Worm (Caenorhabditis elegans) whole organism, late embryonic: ENCODE results near the gene ast-1.
A peak's percentile ranks its signal among the peaks of the same experiment; 100 is the strongest.

Experiments used
- C38D4.7 ChIP-seq: fragments of 200-800 bp; sonication (Bioruptor generic); optimal IDR thresholded peaks from 2 replicates; lab custom pipeline; 2018; ENCODE audit warnings: mild to moderate bottlenecking, missing genetic modification characterization, moderate library complexity, missing compliant biosample characterization
- F13H6.1 ChIP-seq: sonication (generic microtip); optimal IDR thresholded peaks from 2 replicates; lab custom pipeline; 2016; ENCODE audit warnings: missing genetic modification characterization, missing compliant biosample characterization
- K02D7.2 ChIP-seq: sonication (generic microtip); optimal IDR thresholded peaks from 2 replicates; lab custom pipeline; 2017; ENCODE audit warnings: mild to moderate bottlenecking, missing genetic modification characterization, missing compliant biosample characterization
- T23F11.4 ChIP-seq: fragments of 200-800 bp; sonication (Bioruptor generic); optimal IDR thresholded peaks from 2 replicates; lab custom pipeline; 2018; ENCODE audit warnings: mild to moderate bottlenecking, missing genetic modification characterization, missing compliant biosample characterization
- Y22D7AL.16 ChIP-seq: sonication (generic microtip); optimal IDR thresholded peaks from 2 replicates; lab custom pipeline; 2016; ENCODE audit warnings: missing genetic modification characterization, missing compliant biosample characterization
- ceh-22 ChIP-seq: sonication (generic microtip); optimal IDR thresholded peaks from 2 replicates; lab custom pipeline; 2017; ENCODE audit warnings: missing biosample characterization, missing genetic modification characterization
- ceh-24 ChIP-seq: sonication (generic microtip); optimal IDR thresholded peaks from 2 replicates; lab custom pipeline; 2016; ENCODE audit warnings: mild to moderate bottlenecking, missing genetic modification characterization, missing compliant biosample characterization
- ceh-31 ChIP-seq: sonication (generic microtip); optimal IDR thresholded peaks from 2 replicates; lab custom pipeline; 2016; ENCODE audit warnings: missing genetic modification characterization, missing compliant biosample characterization
- ceh-6 ChIP-seq: fragments of 200-800 bp; sonication (Bioruptor generic); optimal IDR thresholded peaks from 2 replicates; lab custom pipeline; 2018; ENCODE audit warnings: mild to moderate bottlenecking, missing genetic modification characterization, missing compliant biosample characterization
- ceh-9 ChIP-seq: sonication (generic microtip); optimal IDR thresholded peaks from 2 replicates; lab custom pipeline; 2016; ENCODE audit warnings: mild to moderate bottlenecking, missing genetic modification characterization, inconsistent platforms, missing compliant biosample characterization
- che-1 ChIP-seq: sonication (generic microtip); optimal IDR thresholded peaks from 2 replicates; lab custom pipeline; 2016; ENCODE audit warnings: mild to moderate bottlenecking, missing genetic modification characterization, missing compliant biosample characterization
- elt-2 ChIP-seq: sonication (generic microtip); optimal IDR thresholded peaks from 2 replicates; lab custom pipeline; 2016; ENCODE audit warnings: missing genetic modification reagents, missing genetic modification characterization, missing compliant biosample characterization
- fax-1 ChIP-seq: sonication (generic microtip); optimal IDR thresholded peaks from 2 replicates; lab custom pipeline; 2016; ENCODE audit warnings: missing genotype, missing genetic modification characterization, missing compliant biosample characterization
- fkh-6 ChIP-seq: sonication (generic microtip); optimal IDR thresholded peaks from 2 replicates; lab custom pipeline; 2016; ENCODE audit warnings: missing genetic modification characterization, missing compliant biosample characterization
- hlh-13 ChIP-seq: fragments of 200-800 bp; sonication (Bioruptor generic); optimal IDR thresholded peaks from 2 replicates; lab custom pipeline; 2018; ENCODE audit warnings: mild to moderate bottlenecking, missing genetic modification characterization, missing compliant biosample characterization
- hlh-15 ChIP-seq: sonication (generic microtip); optimal IDR thresholded peaks from 2 replicates; lab custom pipeline; 2016; ENCODE audit warnings: missing genetic modification characterization, missing compliant biosample characterization
- hlh-30 ChIP-seq: sonication (generic microtip); optimal IDR thresholded peaks from 2 replicates; lab custom pipeline; 2017; ENCODE audit warnings: antibody characterized with exemption, missing genetic modification characterization, missing compliant biosample characterization; ENCODE audit not compliant: insufficient read depth
- madf-2 ChIP-seq: sonication (generic microtip); optimal IDR thresholded peaks from 2 replicates; lab custom pipeline; 2017; ENCODE audit warnings: missing genetic modification characterization, missing compliant biosample characterization
- mec-3 ChIP-seq: sonication (generic microtip); optimal IDR thresholded peaks from 2 replicates; lab custom pipeline; 2016; ENCODE audit warnings: borderline replicate concordance, missing genetic modification characterization, missing compliant biosample characterization
- odd-2 ChIP-seq: sonication (generic microtip); optimal IDR thresholded peaks from 2 replicates; lab custom pipeline; 2017; ENCODE audit warnings: antibody characterized with exemption, mild to moderate bottlenecking, missing genetic modification characterization, missing compliant biosample characterization
- pag-3 ChIP-seq: sonication (generic microtip); optimal IDR thresholded peaks from 2 replicates; lab custom pipeline; 2016; ENCODE audit warnings: missing compliant biosample characterization, missing genetic modification characterization, borderline replicate concordance
- pat-9 ChIP-seq: fragments of 200-800 bp; sonication (Bioruptor generic); optimal IDR thresholded peaks from 2 replicates; lab custom pipeline; 2018; ENCODE audit warnings: mild to moderate bottlenecking, missing genetic modification characterization, moderate library complexity, missing compliant biosample characterization
- pax-1 ChIP-seq: fragments of 150-350 bp; optimal IDR thresholded peaks from 2 replicates; lab custom pipeline; 2014; ENCODE audit warnings: missing biosample characterization, missing genetic modification characterization
- pha-2 ChIP-seq: sonication (generic microtip); optimal IDR thresholded peaks from 2 replicates; lab custom pipeline; 2017; ENCODE audit warnings: mild to moderate bottlenecking, missing genetic modification characterization, missing compliant biosample characterization
- pha-4 ChIP-seq: fragments of 150-350 bp; optimal IDR thresholded peaks from 2 replicates; lab custom pipeline; 2018; ENCODE audit warnings: missing biosample characterization, missing genetic modification reagents, missing genetic modification characterization
- pros-1 ChIP-seq: fragments of 150-350 bp; optimal IDR thresholded peaks from 2 replicates; lab custom pipeline; 2014; ENCODE audit warnings: missing biosample characterization, missing genetic modification reagents, missing genetic modification characterization
- ref-2 ChIP-seq: sonication (generic microtip); optimal IDR thresholded peaks from 2 replicates; lab custom pipeline; 2016; ENCODE audit warnings: missing genetic modification characterization, missing compliant biosample characterization
- rnt-1 ChIP-seq: sonication (generic microtip); optimal IDR thresholded peaks from 2 replicates; lab custom pipeline; 2016; ENCODE audit warnings: missing genetic modification characterization, missing compliant biosample characterization
- sdc-2 ChIP-seq: sonication (generic microtip); optimal IDR thresholded peaks from 2 replicates; lab custom pipeline; 2016; ENCODE audit warnings: missing genotype, missing genetic modification characterization, missing compliant biosample characterization
- syd-9 ChIP-seq: sonication (generic microtip); optimal IDR thresholded peaks from 2 replicates; lab custom pipeline; 2016; ENCODE audit warnings: mild to moderate bottlenecking, missing genetic modification characterization, moderate library complexity, missing compliant biosample characterization
- tbx-7 ChIP-seq: sonication (generic microtip); optimal IDR thresholded peaks from 2 replicates; lab custom pipeline; 2016; ENCODE audit warnings: missing genotype, missing genetic modification characterization, missing compliant biosample characterization
- unc-3 ChIP-seq, 2 experiments: fragments of 200-800 bp in 1 of 2; sonication (Bioruptor generic) in 1 of 2; sonication (generic microtip) in 1 of 2; conservative IDR thresholded peaks in 1 of 2; optimal IDR thresholded peaks in 1 of 2; 2 replicates each; pipeline versions ENCODE4 v1.3.6 to Lab custom; 2016 to 2022; ENCODE audit warnings: missing compliant biosample characterization in 2 of 2, missing genetic modification characterization in 2 of 2, missing genetic modification reagents in 1 of 2
- unc-55 ChIP-seq: sonication (generic microtip); optimal IDR thresholded peaks from 2 replicates; lab custom pipeline; 2017; ENCODE audit warnings: missing biosample characterization, missing genetic modification reagents, missing genetic modification characterization

Gene ast-1

ce11 chrII:4098759-4099158, 36.4 kb downstream of the ast-1 start:
- TF ChIP-seq ceh-31 (tag; lab: Kevin White, UChicago) (peak; percentile 20), ref-2 (tag; lab: Kevin White, UChicago) (peak; percentile 63), rnt-1 (tag; lab: Kevin White, UChicago) (peak; percentile 17), unc-55 (peak; percentile 4), pag-3 (tag; lab: Kevin White, UChicago) (no peak)

- TF ChIP-seq rnt-1 (tag; lab: Kevin White, UChicago), result no peak
- no peak for TF ChIP-seq pag-3 (tag; lab: Kevin White, UChicago)
- TF ChIP-seq Y22D7AL.16 (tag; lab: Kevin White, UChicago), result no peak
- no peak for TF ChIP-seq ceh-22 (tag; lab: Kevin White, UChicago)
- peak; percentile 77 for TF ChIP-seq elt-2 (tag; lab: Kevin White, UChicago)
- no peak for TF ChIP-seq mec-3
- no peak for TF ChIP-seq hlh-15 (tag; lab: Kevin White, UChicago)
- TF ChIP-seq madf-2 (tag; lab: Kevin White, UChicago), result no peak
- TF ChIP-seq sdc-2 (tag; lab: Kevin White, UChicago), result no peak
- TF ChIP-seq hlh-30 (tag; lab: Kevin White, UChicago), result no peak
- no peak for TF ChIP-seq pros-1 (tag; lab: Kevin White, UChicago)
- peak; percentile 31 for TF ChIP-seq C38D4.7 (GFP tag; lab: Kevin White, UChicago)
- TF ChIP-seq pha-2, result no peak
Measured at ce11 chrII:4094030-4094846, 40.9 kb downstream of the ast-1 start.

- TF ChIP-seq ceh-24 (tag; lab: Kevin White, UChicago), result no peak
- no peak for TF ChIP-seq hlh-30 (tag; lab: Kevin White, UChicago)
- TF ChIP-seq pat-9 (tag; lab: Kevin White, UChicago), result no peak
- no peak for TF ChIP-seq elt-2 (tag; lab: Kevin White, UChicago)
- no peak for TF ChIP-seq odd-2 (tag; lab: Kevin White, UChicago)
- TF ChIP-seq tbx-7 (tag; lab: Kevin White, UChicago), result no peak
- TF ChIP-seq pax-1 (tag; lab: Kevin White, UChicago), result no peak
- TF ChIP-seq fkh-6, result no peak
- TF ChIP-seq K02D7.2 (tag; lab: Kevin White, UChicago), result no peak
- no peak for TF ChIP-seq F13H6.1
- TF ChIP-seq, all 69 proteins: peak for 0
Measured at ce11 chrII:4092502-4092901, 42.7 kb downstream of the ast-1 start.

- TF ChIP-seq ceh-22 (tag; lab: Kevin White, UChicago) (no peak), ceh-9 (tag; lab: Kevin White, UChicago) (no peak), che-1 (tag; lab: Kevin White, UChicago) (no peak), T23F11.4 (GFP tag; lab: Kevin White, UChicago) (no peak), C38D4.7 (GFP tag; lab: Kevin White, UChicago) (no peak), syd-9 (tag; lab: Kevin White, UChicago) (no peak), hlh-13 (GFP tag; lab: Kevin White, UChicago) (no peak), pha-4 (no peak), fax-1 (no peak), ceh-6 (no peak), ceh-24 (tag; lab: Kevin White, UChicago) (no peak), unc-3 (GFP tag; conservative IDR thresholded peaks at IDR 0.05; lab: Robert Waterston, UW) (no peak), unc-3 (tag; optimal IDR thresholded peaks at IDR 0.05; lab: Kevin White, UChicago) (no peak)
- TF ChIP-seq, all 69 proteins: peak for 0
Measured at ce11 chrII:4091828-4092227, 43.3 kb downstream of the ast-1 start, which contains the start of gene R11F4.1. R11F4.1 (plus strand) TSS chrII:4091930.
